Fruit fly (Drosophila melanogaster) whole organism, embryonic: ENCODE results near the gene Chro.
A peak's percentile ranks its signal among the peaks of the same experiment; 100 is the strongest.

Experiments used
- Atf6 ChIP-seq: fragments of 200-800 bp; sonication (Bioruptor generic); IDR thresholded peaks from 2 replicates; pipeline ENCODE4 v1.3.6; 2022; ENCODE audit warnings: missing biosample characterization, missing genetic modification characterization
- CG10366 ChIP-seq: fragments of 200-800 bp; sonication (Bioruptor generic); IDR thresholded peaks from 2 replicates; pipeline ENCODE4 v1.3.6; 2022; ENCODE audit warnings: missing biosample characterization, missing genetic modification characterization
- CG10565 ChIP-seq: fragments of 200-800 bp; sonication (Bioruptor generic); optimal IDR thresholded peaks from 3 replicates; lab custom pipeline; 2016; ENCODE audit warnings: missing biosample characterization, mild to moderate bottlenecking, missing genetic modification characterization
- CG12299 ChIP-seq: fragments of 200-800 bp; sonication (Bioruptor generic); optimal IDR thresholded peaks from 2 replicates; lab custom pipeline; 2018; ENCODE audit warnings: missing biosample characterization, mild to moderate bottlenecking, missing genetic modification characterization
- CG12391 ChIP-seq: fragments of 200-800 bp; sonication (Bioruptor generic); optimal IDR thresholded peaks from 3 replicates; lab custom pipeline; 2018; ENCODE audit warnings: missing biosample characterization, mild to moderate bottlenecking, missing genetic modification characterization, moderate library complexity
- CG13287 ChIP-seq: fragments of 200-800 bp; sonication (Bioruptor generic); IDR thresholded peaks from 2 replicates; pipeline ENCODE4 v1.3.6; 2022; ENCODE audit warnings: missing biosample characterization, missing genetic modification characterization; ENCODE audit not compliant: partially characterized antibody
- CG15601 ChIP-seq: fragments of 200-800 bp; sonication (Bioruptor generic); optimal IDR thresholded peaks from 3 replicates; lab custom pipeline; 2019; ENCODE audit warnings: missing biosample characterization, mild to moderate bottlenecking, missing genetic modification characterization, moderate library complexity
- CG2875 ChIP-seq: fragments of 200-800 bp; sonication (Bioruptor generic); optimal IDR thresholded peaks from 2 replicates; lab custom pipeline; 2017; ENCODE audit warnings: missing biosample characterization, mild to moderate bottlenecking, missing genetic modification characterization, missing genetic modification reagents
- CG3065 ChIP-seq: fragments of 200-800 bp; sonication (Bioruptor generic); optimal IDR thresholded peaks from 2 replicates; lab custom pipeline; 2016; ENCODE audit warnings: missing biosample characterization, missing genetic modification characterization
- CG3163 ChIP-seq: fragments of 200-800 bp; sonication (Bioruptor generic); optimal IDR thresholded peaks from 3 replicates; lab custom pipeline; 2016; ENCODE audit warnings: missing biosample characterization, missing genetic modification characterization
- CG32772 ChIP-seq: fragments of 200-800 bp; sonication (Bioruptor generic); IDR thresholded peaks from 2 replicates; pipeline ENCODE4 v1.3.6; 2022; ENCODE audit warnings: missing biosample characterization, missing genetic modification characterization
- CG42726 ChIP-seq: fragments of 200-800 bp; sonication (Bioruptor generic); IDR thresholded peaks from 2 replicates; pipeline ENCODE4 v1.3.6; 2022; ENCODE audit warnings: missing biosample characterization, missing genetic modification characterization; ENCODE audit not compliant: partially characterized antibody
- CG6683 ChIP-seq: fragments of 200-800 bp; sonication (Bioruptor generic); optimal IDR thresholded peaks from 2 replicates; lab custom pipeline; 2017; ENCODE audit warnings: missing biosample characterization, mild to moderate bottlenecking, missing genetic modification characterization, missing genetic modification reagents
- CG6791 ChIP-seq: fragments of 200-800 bp; sonication (Bioruptor generic); IDR thresholded peaks from 3 replicates; pipeline ENCODE4 v1.3.6; 2022; ENCODE audit warnings: missing biosample characterization, missing genetic modification characterization; ENCODE audit not compliant: partially characterized antibody
- CG6854 ChIP-seq: fragments of 200-800 bp; sonication (Bioruptor generic); optimal IDR thresholded peaks from 3 replicates; lab custom pipeline; 2017; ENCODE audit warnings: missing biosample characterization, mild to moderate bottlenecking, missing genetic modification characterization
- CG7928 ChIP-seq: fragments of 200-800 bp; sonication (Bioruptor generic); optimal IDR thresholded peaks from 2 replicates; lab custom pipeline; 2017; ENCODE audit warnings: missing biosample characterization, mild to moderate bottlenecking, missing genetic modification characterization
- CG8089 ChIP-seq: fragments of 200-800 bp; sonication (Bioruptor generic); optimal IDR thresholded peaks from 3 replicates; lab custom pipeline; 2016; ENCODE audit warnings: missing biosample characterization, missing genetic modification characterization
- CG8388 ChIP-seq: fragments of 200-800 bp; sonication (Bioruptor generic); optimal IDR thresholded peaks from 2 replicates; lab custom pipeline; 2019; ENCODE audit warnings: missing biosample characterization, mild to moderate bottlenecking, missing genetic modification characterization, moderate library complexity
- CG9797 ChIP-seq: fragments of 200-800 bp; sonication (Bioruptor generic); optimal IDR thresholded peaks from 3 replicates; lab custom pipeline; 2018; ENCODE audit warnings: missing biosample characterization, mild to moderate bottlenecking, missing genetic modification characterization
- CkIIα-i1 ChIP-seq: fragments of 200-800 bp; sonication (Bioruptor generic); IDR thresholded peaks from 2 replicates; pipeline ENCODE4 v1.3.6; 2022; ENCODE audit warnings: missing biosample characterization, missing genetic modification characterization
- Deaf1 ChIP-seq: fragments of 200-800 bp; optimal IDR thresholded peaks from 3 replicates; lab custom pipeline; 2019; ENCODE audit warnings: missing biosample characterization, mild to moderate bottlenecking, missing genetic modification characterization, moderate library complexity
- E2f2 ChIP-seq: fragments of 200-800 bp; sonication (Bioruptor generic); IDR thresholded peaks from 2 replicates; pipeline ENCODE4 v1.3.6; 2022; ENCODE audit warnings: missing biosample characterization, missing genetic modification characterization
- Hr3 ChIP-seq: fragments of 200-800 bp; sonication (Bioruptor generic); optimal IDR thresholded peaks from 3 replicates; lab custom pipeline; 2016; ENCODE audit warnings: missing biosample characterization, missing genetic modification characterization
- Hr78 ChIP-seq, 2 experiments: fragments of 200-800 bp in 1 of 2; fragments of >200 bp in 1 of 2; sonication (Bioruptor generic) in 1 of 2; optimal IDR thresholded peaks; 2 replicates each; lab custom pipeline; 2017 to 2019; ENCODE audit warnings: missing biosample characterization in 2 of 2, missing genetic modification characterization in 2 of 2, mild to moderate bottlenecking in 1 of 2, moderate library complexity in 1 of 2
- Lim3 ChIP-seq: fragments of 200-800 bp; sonication (Bioruptor generic); IDR thresholded peaks from 2 replicates; pipeline ENCODE4 v1.3.6; 2022; ENCODE audit warnings: missing biosample characterization, missing genetic modification characterization
- Med ChIP-seq: fragments of 200-800 bp; sonication (Bioruptor generic); peaks from one replicate; lab custom pipeline; 2016; ENCODE audit warnings: missing biosample characterization, missing genetic modification characterization, mild to moderate bottlenecking, inconsistent platforms, moderate library complexity
- Mes4 ChIP-seq: fragments of 200-800 bp; sonication (Bioruptor generic); optimal IDR thresholded peaks from 2 replicates; lab custom pipeline; 2016; ENCODE audit warnings: missing biosample characterization, missing genetic modification characterization
- NC2α ChIP-seq: fragments of 200-800 bp; sonication (Bioruptor generic); optimal IDR thresholded peaks from 2 replicates; lab custom pipeline; 2016; ENCODE audit warnings: missing biosample characterization, missing genetic modification characterization
- Oaz ChIP-seq: fragments of 200-800 bp; sonication (Bioruptor generic); IDR thresholded peaks from 2 replicates; pipeline ENCODE4 v1.3.6; 2022; ENCODE audit warnings: missing biosample characterization, missing genetic modification characterization
- Xbp1 ChIP-seq: fragments of 200-800 bp; sonication (Bioruptor generic); optimal IDR thresholded peaks from 3 replicates; lab custom pipeline; 2016; ENCODE audit warnings: missing biosample characterization, mild to moderate bottlenecking, missing genetic modification characterization
- Xrp1 ChIP-seq: fragments of 200-800 bp; sonication (Bioruptor generic); IDR thresholded peaks from 2 replicates; pipeline ENCODE4 v1.3.6; 2022; ENCODE audit warnings: missing biosample characterization, missing genetic modification characterization
- amos ChIP-seq: fragments of 200-800 bp; sonication (Bioruptor generic); IDR thresholded peaks from 2 replicates; pipeline ENCODE4 v1.3.6; 2022; ENCODE audit warnings: missing biosample characterization, missing genetic modification characterization; ENCODE audit not compliant: partially characterized antibody
- ara ChIP-seq: fragments of 200-800 bp; sonication (Bioruptor generic); IDR thresholded peaks from 2 replicates; pipeline ENCODE4 v1.3.6; 2022; ENCODE audit warnings: missing biosample characterization, missing genetic modification characterization
- bsh ChIP-seq, 2 experiments: fragments of 200-800 bp; sonication (Bioruptor generic); optimal IDR thresholded peaks; 2 replicates each; lab custom pipeline; 2017 to 2018; ENCODE audit warnings: mild to moderate bottlenecking in 2 of 2, missing biosample characterization in 2 of 2, missing genetic modification characterization in 2 of 2, moderate library complexity in 1 of 2
- btn ChIP-seq: fragments of 200-800 bp; sonication (Bioruptor generic); optimal IDR thresholded peaks from 2 replicates; lab custom pipeline; 2016; ENCODE audit warnings: missing biosample characterization, missing genetic modification characterization
- chm ChIP-seq: fragments of 200-800 bp; sonication (Bioruptor generic); IDR thresholded peaks from 2 replicates; pipeline ENCODE4 v1.3.6; 2022; ENCODE audit warnings: missing biosample characterization, missing genetic modification characterization
- dimm ChIP-seq: fragments of 200-800 bp; sonication (Bioruptor generic); IDR thresholded peaks from 2 replicates; pipeline ENCODE4 v1.3.6; 2022; ENCODE audit warnings: missing biosample characterization, missing genetic modification characterization
- dpn ChIP-seq, 2 experiments: fragments of 200-800 bp; sonication (Bioruptor generic); optimal IDR thresholded peaks; 3 replicates each; lab custom pipeline; 2016; ENCODE audit warnings: missing biosample characterization in 2 of 2, missing genetic modification characterization in 2 of 2
- dysf ChIP-seq: fragments of 200-800 bp; sonication (Bioruptor generic); IDR thresholded peaks from 3 replicates; pipeline ENCODE4 v1.3.6; 2022; ENCODE audit warnings: missing biosample characterization, missing genetic modification characterization
- gce ChIP-seq: fragments of 200-800 bp; sonication (Bioruptor generic); IDR thresholded peaks from 3 replicates; pipeline ENCODE4 v1.3.6; 2022; ENCODE audit warnings: missing biosample characterization, missing genetic modification characterization
- grau ChIP-seq: fragments of 200-800 bp; optimal IDR thresholded peaks from 3 replicates; lab custom pipeline; 2019; ENCODE audit warnings: missing biosample characterization, mild to moderate bottlenecking, missing genetic modification characterization, moderate library complexity
- lab ChIP-seq: fragments of 200-800 bp; sonication (Bioruptor generic); optimal IDR thresholded peaks from 3 replicates; lab custom pipeline; 2017; ENCODE audit warnings: missing biosample characterization, missing genetic modification characterization, mild to moderate bottlenecking, moderate library complexity, missing genetic modification reagents
- pfk ChIP-seq: fragments of 200-800 bp; sonication (Bioruptor generic); optimal IDR thresholded peaks from 2 replicates; lab custom pipeline; 2018; ENCODE audit warnings: missing biosample characterization, mild to moderate bottlenecking, missing genetic modification characterization, moderate library complexity
- salm ChIP-seq: fragments of 200-800 bp; sonication (Bioruptor generic); optimal IDR thresholded peaks from 2 replicates; lab custom pipeline; 2018; ENCODE audit warnings: missing biosample characterization, mild to moderate bottlenecking, missing genetic modification characterization
- sens ChIP-seq: fragments of 200-800 bp; sonication (Bioruptor generic); peaks from one replicate; lab custom pipeline; 2016; ENCODE audit warnings: missing biosample characterization, missing genetic modification characterization
- seq ChIP-seq: fragments of 200-800 bp; sonication (Bioruptor generic); IDR thresholded peaks from 2 replicates; pipeline ENCODE4 v1.3.6; 2022; ENCODE audit warnings: missing biosample characterization, missing genetic modification characterization
- sim ChIP-seq: fragments of 200-800 bp; sonication (Bioruptor generic); IDR thresholded peaks from 2 replicates; pipeline ENCODE4 v1.3.6; 2022; ENCODE audit warnings: missing biosample characterization, missing genetic modification characterization
- twi ChIP-seq: fragments of 200-800 bp; optimal IDR thresholded peaks from 2 replicates; lab custom pipeline; 2019; ENCODE audit warnings: missing biosample characterization, mild to moderate bottlenecking, missing genetic modification characterization, moderate library complexity
- wdn ChIP-seq: fragments of 200-800 bp; sonication (Bioruptor generic); IDR thresholded peaks from 2 replicates; pipeline ENCODE4 v1.3.6; 2022; ENCODE audit warnings: missing biosample characterization, missing genetic modification characterization

The Chro gene

DNA sequence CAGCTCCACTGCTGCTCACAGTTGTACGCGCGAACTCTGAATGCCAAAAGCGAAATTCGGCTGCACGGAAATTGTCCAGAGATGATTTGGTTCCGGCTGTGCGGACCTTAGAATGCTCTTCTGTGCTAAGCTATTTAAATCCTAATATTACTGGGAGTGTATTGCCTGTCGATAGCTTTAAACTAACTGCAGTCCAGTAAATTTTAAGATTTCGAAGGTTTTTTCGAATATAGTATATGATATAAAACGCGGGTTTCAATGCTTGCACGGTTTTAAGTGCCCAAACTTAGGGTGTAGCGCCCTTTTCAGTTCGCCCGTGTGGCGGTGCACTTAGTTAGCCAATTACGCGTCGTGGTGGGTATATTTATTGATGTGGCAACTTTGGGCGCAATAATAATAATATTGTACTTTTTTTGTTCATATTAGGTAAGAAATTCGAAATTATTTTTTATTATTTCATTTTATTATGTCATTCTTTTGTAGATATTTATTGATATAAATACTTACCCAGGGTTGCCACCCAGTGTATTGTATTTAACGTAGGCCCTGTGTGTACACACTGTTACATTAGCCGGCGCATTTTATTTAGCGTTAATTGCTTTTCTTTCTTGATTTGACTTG lies at the start of gene Chro, which contains the start of gene Ssl1 (continued):
- TF ChIP-seq CG8388 (GFP tag; lab: Kevin White, UChicago), result peak; percentile 100
- TF ChIP-seq CG6791 (GFP tag; lab: Robert Waterston, UW), result no peak
- TF ChIP-seq CG2875 (GFP tag; lab: Kevin White, UChicago), result peak; percentile 100
- peak; percentile 99 for TF ChIP-seq twi (tag; lab: Kevin White, UChicago)
- TF ChIP-seq Hr3 (GFP tag; lab: Kevin White, UChicago), result peak; percentile 100
- TF ChIP-seq E2f2, result peak; percentile 96
- TF ChIP-seq lab (GFP tag; lab: Kevin White, UChicago), result peak; percentile 100
- peak; percentile 100 for TF ChIP-seq CG32772 (GFP tag; lab: Robert Waterston, UW)
- peak; percentile 100 for TF ChIP-seq salm (tag; lab: Kevin White, UChicago)
- peak; percentile 100 for TF ChIP-seq ara (GFP tag; lab: Robert Waterston, UW)
- peak; percentile 100 for TF ChIP-seq btn (GFP tag; lab: Kevin White, UChicago)
- TF ChIP-seq CG3163 (GFP tag; lab: Kevin White, UChicago), result peak; percentile 97
- peak; percentile 98 for TF ChIP-seq CkIIα-i1
- peak; percentile 99 to 100 for TF ChIP-seq bsh (GFP tag; optimal IDR thresholded peaks at IDR 0.05; lab: Kevin White, UChicago)
- peak; percentile 74 for TF ChIP-seq pfk (GFP tag; lab: Kevin White, UChicago)
- TF ChIP-seq CG10565 (GFP tag; lab: Kevin White, UChicago), result peak; percentile 100
- TF ChIP-seq CG13287 (GFP tag; lab: Robert Waterston, UW), result peak; percentile 47
- TF ChIP-seq grau (tag; lab: Kevin White, UChicago), result peak; percentile 99
- TF ChIP-seq Med (GFP tag; lab: Kevin White, UChicago), result peak; percentile 100
- peak; percentile 100 for TF ChIP-seq chm (GFP tag; lab: Robert Waterston, UW)
- TF ChIP-seq Xrp1, result peak; percentile 100
- peak; percentile 92 for TF ChIP-seq Deaf1
- peak; percentile 100 for TF ChIP-seq Xbp1 (GFP tag; lab: Kevin White, UChicago)
- peak; percentile 100 for TF ChIP-seq sens
- peak; percentile 100 for TF ChIP-seq sim (GFP tag; lab: Robert Waterston, UW)
- peak; percentile 100 for TF ChIP-seq CG8089
- peak; percentile 99 for TF ChIP-seq dimm (GFP tag; lab: Robert Waterston, UW)
- peak; percentile 100 for TF ChIP-seq CG12391 (tag; lab: Kevin White, UChicago)
- TF ChIP-seq dpn (GFP tag; optimal IDR thresholded peaks at IDR 0.05; lab: Kevin White, UChicago), result peak; percentile 100
- peak; percentile 99 for TF ChIP-seq CG6683
- TF ChIP-seq dysf, result peak; percentile 100
- TF ChIP-seq Mes4, result peak; percentile 100
- peak; percentile 91 for TF ChIP-seq CG9797 (GFP tag; lab: Kevin White, UChicago)
- TF ChIP-seq seq, result peak; percentile 100
- TF ChIP-seq Oaz (GFP tag; lab: Robert Waterston, UW), result peak; percentile 100
- peak; percentile 100 for TF ChIP-seq CG3065 (GFP tag; lab: Kevin White, UChicago)
- peak; percentile 99 for TF ChIP-seq wdn (GFP tag; lab: Robert Waterston, UW)
- TF ChIP-seq CG7928 (GFP tag; lab: Kevin White, UChicago), result peak; percentile 87
- peak; percentile 100 for TF ChIP-seq Atf6 (GFP tag; lab: Robert Waterston, UW)
- TF ChIP-seq NC2α, result peak; percentile 100
- TF ChIP-seq CG42726 (GFP tag; lab: Robert Waterston, UW), result peak; percentile 46; the same call in 1 of the 2 replicates
- peak; percentile 100 for TF ChIP-seq CG6854 (GFP tag; lab: Kevin White, UChicago)
- TF ChIP-seq CG12299, result peak; percentile 99
- TF ChIP-seq amos (GFP tag; lab: Robert Waterston, UW), result 0 out of 2 replicates have a peak, but pooled peaks have one; percentile 18
- TF ChIP-seq CG10366, result peak; percentile 100
- TF ChIP-seq Lim3 (GFP tag; lab: Robert Waterston, UW), result peak; percentile 100
- TF ChIP-seq Hr78 (GFP tag; optimal IDR thresholded peaks at IDR 0.05; lab: Kevin White, UChicago), result peak in 1 of 2 experiments; percentile 96
- TF ChIP-seq gce (GFP tag; lab: Robert Waterston, UW), result peak; percentile 99
- peak; percentile 99 for TF ChIP-seq CG15601
